Worm (Caenorhabditis elegans) whole organism, young adult: ENCODE data around the gene M01A8.1.

ENCODE experiments used
- B0035.1 ChIP-seq: sonication (generic microtip); optimal IDR thresholded peaks from 2 replicates; lab custom pipeline; 2016; ENCODE audit warnings: missing genetic modification characterization, mild to moderate bottlenecking, missing compliant biosample characterization, missing genotype, missing genetic modification reagents
- F10E7.11 ChIP-seq: sonication (generic microtip); optimal IDR thresholded peaks from 2 replicates; lab custom pipeline; 2017; ENCODE audit warnings: mild to moderate bottlenecking, missing genetic modification characterization, moderate library complexity, missing compliant biosample characterization
- F37B4.10 ChIP-seq: fragments of 200-800 bp; sonication (Bioruptor generic); IDR thresholded peaks from 2 replicates; pipeline ENCODE4 v1.3.6; 2022; ENCODE audit warnings: missing genetic modification characterization, missing compliant biosample characterization
- F52B5.7 ChIP-seq: sonication (generic microtip); optimal IDR thresholded peaks from 2 replicates; lab custom pipeline; 2016; ENCODE audit warnings: mild to moderate bottlenecking, missing genetic modification characterization, missing compliant biosample characterization
- F55B11.4 ChIP-seq: sonication (generic microtip); optimal IDR thresholded peaks from 2 replicates; lab custom pipeline; 2016; ENCODE audit warnings: missing compliant biosample characterization, missing genetic modification characterization, borderline replicate concordance; ENCODE audit not compliant: insufficient read depth
- F57A8.1 ChIP-seq: fragments of 200-800 bp; sonication (Bioruptor generic); optimal IDR thresholded peaks from 2 replicates; lab custom pipeline; 2018; ENCODE audit warnings: mild to moderate bottlenecking, missing genetic modification characterization, moderate library complexity, missing compliant biosample characterization
- T26A5.8 ChIP-seq: sonication (generic microtip); optimal IDR thresholded peaks from 2 replicates; lab custom pipeline; 2016; ENCODE audit warnings: missing genetic modification characterization, missing compliant biosample characterization
- Y53G8AR.9 ChIP-seq: fragments of 200-800 bp; sonication (Bioruptor generic); conservative IDR thresholded peaks from 2 replicates; pipeline ENCODE4 v1.3.6; 2022; ENCODE audit warnings: missing genetic modification reagents, missing genetic modification characterization, missing compliant biosample characterization
- Y79H2A.3 ChIP-seq: fragments of 200-800 bp; sonication (Bioruptor generic); conservative IDR thresholded peaks from 2 replicates; pipeline ENCODE4 v1.3.6; 2022; ENCODE audit warnings: missing genetic modification reagents, missing genetic modification characterization, missing compliant biosample characterization
- Y95B8A.8 ChIP-seq: fragments of 200-800 bp; sonication (Bioruptor generic); IDR thresholded peaks from 2 replicates; pipeline ENCODE4 v1.3.6; 2022; ENCODE audit warnings: missing genetic modification reagents, missing genetic modification characterization, missing compliant biosample characterization
- ama-1 ChIP-seq, 3 experiments: fragments of 150-350 bp in 1 of 3; sonication (generic microtip) in 2 of 3; optimal IDR thresholded peaks; 2 replicates each; lab custom pipeline; 2014 to 2018; ENCODE audit warnings: missing biosample characterization in 2 of 3, missing genetic modification characterization in 2 of 3, missing genetic modification reagents in 2 of 3
- athp-1 ChIP-seq: sonication (generic microtip); optimal IDR thresholded peaks from 2 replicates; lab custom pipeline; 2017; ENCODE audit warnings: mild to moderate bottlenecking, missing genetic modification characterization, missing compliant biosample characterization
- attf-5 ChIP-seq: fragments of 200-800 bp; sonication (Bioruptor generic); optimal IDR thresholded peaks from 2 replicates; lab custom pipeline; 2018; ENCODE audit warnings: mild to moderate bottlenecking, missing genetic modification characterization, missing compliant biosample characterization
- bed-1 ChIP-seq: fragments of 200-800 bp; sonication (Bioruptor generic); IDR thresholded peaks from 2 replicates; pipeline ENCODE4 v1.3.6; 2022; ENCODE audit warnings: missing genetic modification reagents, missing genetic modification characterization, missing compliant biosample characterization
- cebp-2 ChIP-seq: fragments of 200-800 bp; sonication (Bioruptor generic); IDR thresholded peaks from 2 replicates; pipeline ENCODE4 v1.3.6; 2022; ENCODE audit warnings: missing genetic modification characterization, missing compliant biosample characterization
- ceh-27 ChIP-seq: fragments of 200-800 bp; sonication (Bioruptor generic); optimal IDR thresholded peaks from 2 replicates; lab custom pipeline; 2018; ENCODE audit warnings: mild to moderate bottlenecking, missing genetic modification characterization, moderate library complexity, missing compliant biosample characterization
- ceh-58 ChIP-seq: fragments of 200-800 bp; sonication (Bioruptor generic); IDR thresholded peaks from 2 replicates; pipeline ENCODE4 v1.3.6; 2022; ENCODE audit warnings: missing genetic modification characterization, missing compliant biosample characterization
- egl-18 ChIP-seq: fragments of 200-800 bp; sonication (Bioruptor generic); IDR thresholded peaks from 2 replicates; pipeline ENCODE4 v1.3.6; 2022; ENCODE audit warnings: missing genetic modification reagents, missing genetic modification characterization, missing compliant biosample characterization
- egrh-3 ChIP-seq: fragments of 200-800 bp; sonication (Bioruptor generic); IDR thresholded peaks from 2 replicates; pipeline ENCODE4 v1.3.6; 2022; ENCODE audit warnings: missing genetic modification reagents, missing genetic modification characterization, missing compliant biosample characterization
- ekl-4 ChIP-seq: fragments of 200-800 bp; sonication (Bioruptor generic); IDR thresholded peaks from 2 replicates; pipeline ENCODE4 v1.3.6; 2022; ENCODE audit warnings: missing genetic modification reagents, missing genetic modification characterization, missing compliant biosample characterization
- ets-4 ChIP-seq: fragments of 200-800 bp; sonication (Bioruptor generic); optimal IDR thresholded peaks from 2 replicates; lab custom pipeline; 2018; ENCODE audit warnings: mild to moderate bottlenecking, missing genetic modification characterization, missing compliant biosample characterization
- hmg-1.2 ChIP-seq: fragments of 200-800 bp; sonication (Bioruptor generic); IDR thresholded peaks from 2 replicates; pipeline ENCODE4 v1.3.6; 2022; ENCODE audit warnings: missing genetic modification reagents, missing genetic modification characterization, missing compliant biosample characterization
- hmg-20 ChIP-seq: fragments of 200-800 bp; sonication (Bioruptor generic); IDR thresholded peaks from 2 replicates; pipeline ENCODE4 v1.3.6; 2022; ENCODE audit warnings: missing genetic modification reagents, missing genetic modification characterization, missing compliant biosample characterization
- hsf-1 ChIP-seq: fragments of 200-800 bp; sonication (Bioruptor generic); IDR thresholded peaks from 2 replicates; pipeline ENCODE4 v1.3.6; 2022; ENCODE audit warnings: missing genetic modification reagents, missing genetic modification characterization, missing compliant biosample characterization
- lsl-1 ChIP-seq: fragments of 200-800 bp; sonication (Bioruptor generic); optimal IDR thresholded peaks from 2 replicates; lab custom pipeline; 2018; ENCODE audit warnings: mild to moderate bottlenecking, missing genetic modification characterization, moderate library complexity, missing compliant biosample characterization
- madf-3 ChIP-seq: fragments of 200-800 bp; sonication (Bioruptor generic); IDR thresholded peaks from 2 replicates; pipeline ENCODE4 v1.3.6; 2022; ENCODE audit warnings: missing genetic modification reagents, missing genetic modification characterization, missing compliant biosample characterization
- madf-6 ChIP-seq: fragments of 200-800 bp; sonication (Bioruptor generic); IDR thresholded peaks from 2 replicates; pipeline ENCODE4 v1.3.6; 2022; ENCODE audit warnings: missing genetic modification reagents, missing genetic modification characterization, missing compliant biosample characterization
- mcd-1 ChIP-seq: fragments of 200-800 bp; sonication (Bioruptor generic); IDR thresholded peaks from 2 replicates; pipeline ENCODE4 v1.3.6; 2022; ENCODE audit warnings: missing genetic modification reagents, missing genetic modification characterization, missing compliant biosample characterization
- nhr-27 ChIP-seq: fragments of 200-800 bp; sonication (Bioruptor generic); optimal IDR thresholded peaks from 2 replicates; lab custom pipeline; 2018; ENCODE audit warnings: mild to moderate bottlenecking, missing genetic modification characterization, moderate library complexity, missing compliant biosample characterization
- nhr-80 ChIP-seq: sonication (generic microtip); optimal IDR thresholded peaks from 2 replicates; lab custom pipeline; 2016; ENCODE audit warnings: missing genetic modification characterization, missing compliant biosample characterization
- pbrm-1 ChIP-seq: fragments of 200-800 bp; sonication (Bioruptor generic); IDR thresholded peaks from 2 replicates; pipeline ENCODE4 v1.3.6; 2022; ENCODE audit warnings: missing genetic modification reagents, missing genetic modification characterization, missing compliant biosample characterization
- repo-1 ChIP-seq: sonication (generic microtip); optimal IDR thresholded peaks from 2 replicates; lab custom pipeline; 2017; ENCODE audit warnings: mild to moderate bottlenecking, missing genetic modification characterization, missing compliant biosample characterization
- sea-2 ChIP-seq: fragments of 200-800 bp; sonication (Bioruptor generic); IDR thresholded peaks from 2 replicates; pipeline ENCODE4 v1.3.6; 2022; ENCODE audit warnings: missing genetic modification characterization, missing compliant biosample characterization
- snpc-1.3 ChIP-seq: sonication (generic microtip); optimal IDR thresholded peaks from 2 replicates; lab custom pipeline; 2017; ENCODE audit warnings: missing genetic modification characterization, mild to moderate bottlenecking, missing compliant biosample characterization, antibody characterized with exemption, moderate library complexity, missing genotype, missing genetic modification reagents; ENCODE audit not compliant: insufficient read depth
- sptf-2 ChIP-seq: fragments of 200-800 bp; sonication (Bioruptor generic); optimal IDR thresholded peaks from 2 replicates; lab custom pipeline; 2018; ENCODE audit warnings: mild to moderate bottlenecking, missing genetic modification characterization, missing compliant biosample characterization
- zfh-2 ChIP-seq: fragments of 200-800 bp; sonication (Bioruptor generic); conservative IDR thresholded peaks from 2 replicates; pipeline ENCODE4 v1.3.6; 2022; ENCODE audit warnings: missing genetic modification reagents, missing genetic modification characterization, missing compliant biosample characterization
- ztf-25 ChIP-seq: fragments of 200-800 bp; sonication (Bioruptor generic); IDR thresholded peaks from 2 replicates; pipeline ENCODE4 v1.3.6; 2022; ENCODE audit warnings: missing genetic modification reagents, missing genetic modification characterization, missing compliant biosample characterization
- ztf-3 ChIP-seq: fragments of 200-800 bp; sonication (Bioruptor generic); optimal IDR thresholded peaks from 2 replicates; lab custom pipeline; 2018; ENCODE audit warnings: mild to moderate bottlenecking, missing genetic modification characterization, missing compliant biosample characterization

The M01A8.1 gene

ce11 chrIII:9228722-9229121, 28.3 kb upstream of the M01A8.1 start, which contains the start of gene rnr-1 (continued):
- TF ChIP-seq ztf-25 (GFP tag; lab: Robert Waterston, UW) = no peak

- no peak for TF ChIP-seq madf-6
- TF ChIP-seq egl-18 (GFP tag; lab: Robert Waterston, UW) = no peak
- no peak for TF ChIP-seq hsf-1 (GFP tag; lab: Robert Waterston, UW)
- TF ChIP-seq snpc-1.3 (tag; lab: Kevin White, UChicago) = no peak
- no peak for TF ChIP-seq F55B11.4 (tag; lab: Kevin White, UChicago)
- TF ChIP-seq ztf-3 (GFP tag; lab: Kevin White, UChicago) = no peak
- TF ChIP-seq Y95B8A.8 (GFP tag; lab: Robert Waterston, UW) = no peak
- no peak for TF ChIP-seq egrh-3 (GFP tag; lab: Robert Waterston, UW)
- TF ChIP-seq, all 124 proteins: peak for 0
Observed at ce11 chrIII:9231173-9231572, 25.9 kb upstream of the M01A8.1 start, which contains the start of gene T23G5.3. TSS of gene T23G5.3 (minus strand) at chrIII:9231273.

- TF ChIP-seq Y53G8AR.9 (GFP tag; lab: Robert Waterston, UW) (no peak), nhr-27 (tag; lab: Kevin White, UChicago) (no peak), sea-2 (GFP tag; lab: Robert Waterston, UW) (no peak), F10E7.11 (no peak), lsl-1 (GFP tag; lab: Kevin White, UChicago) (no peak), egl-18 (GFP tag; lab: Robert Waterston, UW) (no peak), ceh-58 (GFP tag; lab: Robert Waterston, UW) (no peak), ama-1 (optimal IDR thresholded peaks at IDR 0.05; lab: Kevin White, UChicago) (no peak), ama-1 (GFP tag; optimal IDR thresholded peaks at IDR 0.05; lab: Kevin White, UChicago) (no peak), ekl-4 (GFP tag; lab: Robert Waterston, UW) (no peak), cebp-2 (GFP tag; lab: Robert Waterston, UW) (no peak), Y79H2A.3 (no peak), hmg-20 (GFP tag; lab: Robert Waterston, UW) (no peak), sptf-2 (GFP tag; lab: Kevin White, UChicago) (no peak), pbrm-1 (no peak), F37B4.10 (GFP tag; lab: Robert Waterston, UW) (no peak), egrh-3 (GFP tag; lab: Robert Waterston, UW) (no peak), B0035.1 (tag; lab: Kevin White, UChicago) (no peak), T26A5.8 (no peak), repo-1 (tag; lab: Kevin White, UChicago) (no peak)
Observed at ce11 chrIII:9236228-9236627, 20.8 kb upstream of the M01A8.1 start, which contains the start of gene T23G5.2. TSS of gene T23G5.2 (minus strand) at chrIII:9236328.

- no peak for TF ChIP-seq zfh-2 (GFP tag; lab: Robert Waterston, UW)
- no peak for TF ChIP-seq F37B4.10 (GFP tag; lab: Robert Waterston, UW)
- TF ChIP-seq F57A8.1 (GFP tag; lab: Kevin White, UChicago) = no peak
- peak; percentile 54 for TF ChIP-seq nhr-80 (tag; lab: Kevin White, UChicago)
- TF ChIP-seq, all 124 proteins: peak for 1
Observed at ce11 chrIII:9237626-9238025, 19.4 kb upstream of the M01A8.1 start.

- TF ChIP-seq mcd-1 (GFP tag; lab: Robert Waterston, UW) (0 out of 2 replicates have a peak, but pooled peaks have one; percentile 15), athp-1 (tag; lab: Kevin White, UChicago) (no peak), attf-5 (GFP tag; lab: Kevin White, UChicago) (peak; percentile 4), bed-1 (GFP tag; lab: Robert Waterston, UW) (no peak), nhr-80 (tag; lab: Kevin White, UChicago) (peak; percentile 75), F52B5.7 (tag; lab: Kevin White, UChicago) (no peak), hmg-1.2 (GFP tag; lab: Robert Waterston, UW) (peak; percentile 68; the same call in 1 of the 2 replicates), ets-4 (GFP tag; lab: Kevin White, UChicago) (peak; percentile 22), ceh-27 (GFP tag; lab: Kevin White, UChicago) (peak; percentile 24), madf-3 (GFP tag; lab: Robert Waterston, UW) (no peak)
Observed at ce11 chrIII:9239983-9240382, 17.1 kb upstream of the M01A8.1 start, which contains the start of gene saeg-2. TSS of gene saeg-2 (plus strand) at chrIII:9240363.
